Fruit fly (Drosophila melanogaster): Measurements from ENCODE around the gene Shawl.

Gene Shawl

DNA sequence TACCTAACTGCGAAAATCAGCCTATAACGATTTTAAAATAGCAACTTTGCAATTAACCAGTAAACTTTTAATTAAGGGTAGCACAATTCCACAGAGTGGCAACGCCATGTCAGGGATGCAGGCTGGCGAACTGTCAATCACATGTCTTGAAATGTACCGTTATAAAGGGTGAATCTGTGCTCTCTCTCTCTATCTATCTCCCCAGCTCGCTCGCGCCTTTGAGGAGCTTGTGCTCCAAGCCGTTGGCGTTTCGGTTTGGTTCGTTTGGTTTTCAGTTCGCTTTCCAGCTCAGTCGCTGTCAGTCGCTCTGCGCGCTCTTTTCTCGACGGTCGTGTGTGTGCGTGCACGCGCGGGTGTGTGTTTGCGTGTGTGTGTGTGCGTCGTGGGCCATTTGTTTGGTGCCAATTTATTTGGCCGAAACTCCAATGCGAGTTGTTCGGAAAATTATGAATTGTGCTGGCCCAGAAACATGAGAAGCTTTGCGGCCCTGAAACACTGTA, 22.3 kb upstream of the Shawl start, which contains the start of gene numb (continued):
- TF ChIP-seq rib (GFP tag; IDR thresholded peaks at IDR 0.05) = peak; percentile 70; the same call in 1 of the 2 replicates
- TF ChIP-seq cg (GFP tag; optimal IDR thresholded peaks at IDR 0.05) = peak; percentile 76
- peak; percentile 18 for TF ChIP-seq CG5180 (GFP tag; optimal IDR thresholded peaks at IDR 0.05)
- TF ChIP-seq crol (GFP tag; IDR thresholded peaks at IDR 0.05) = no peak
- TF ChIP-seq CG11695 (GFP tag; IDR thresholded peaks at IDR 0.05) = peak; percentile 27; the same call in 1 of the 3 replicates
- TF ChIP-seq Trl (optimal IDR thresholded peaks at IDR 0.05) = peak; percentile 59 to 83
- no peak for TF ChIP-seq Trl (GFP tag; optimal IDR thresholded peaks at IDR 0.05)
- TF ChIP-seq CG12769 (tag; optimal IDR thresholded peaks at IDR 0.05) = peak; percentile 36
- peak; percentile 56 for TF ChIP-seq abd-A (tag; optimal IDR thresholded peaks at IDR 0.05)
- peak; percentile 74 for TF ChIP-seq CG15514 (GFP tag; optimal IDR thresholded peaks at IDR 0.05)
- peak; percentile 43 for TF ChIP-seq pzg (GFP tag; optimal IDR thresholded peaks at IDR 0.05)
- no peak for TF ChIP-seq Poxn (GFP tag; IDR thresholded peaks at IDR 0.05)
- 0 out of 3 replicates have a peak, but pooled peaks have one; percentile 16 for TF ChIP-seq zen2 (GFP tag; IDR thresholded peaks at IDR 0.05; ENCODE audit: partially characterized antibody)
- TF ChIP-seq CG10462 (GFP tag; optimal IDR thresholded peaks at IDR 0.05) = peak; percentile 41
- TF ChIP-seq MTF-1 (GFP tag; optimal IDR thresholded peaks at IDR 0.05; ENCODE audit: borderline replicate concordance) = no peak
- peak; percentile 67; the same call in 1 of the 3 replicates for TF ChIP-seq Dbx (GFP tag; IDR thresholded peaks at IDR 0.05)
- TF ChIP-seq CG1792 (GFP tag; optimal IDR thresholded peaks at IDR 0.05) = no peak
- peak; percentile 11 for TF ChIP-seq Ets97D (GFP tag; optimal IDR thresholded peaks at IDR 0.05)
- peak; percentile 52 for TF ChIP-seq stwl (tag; optimal IDR thresholded peaks at IDR 0.05)
- 0 out of 2 replicates have a peak, but pooled peaks have one; percentile 21 for TF ChIP-seq tna (GFP tag; IDR thresholded peaks at IDR 0.05; ENCODE audit: partially characterized antibody)
- no peak for TF ChIP-seq Neu2 (GFP tag; optimal IDR thresholded peaks at IDR 0.05; ENCODE audit: borderline replicate concordance)
- TF ChIP-seq MBD-R2 (GFP tag; IDR thresholded peaks at IDR 0.05) = peak; percentile 17; the same call in 1 of the 2 replicates
- TF ChIP-seq en (GFP tag; optimal IDR thresholded peaks at IDR 0.05) = no peak
- peak; percentile 3 for TF ChIP-seq CG13624 (GFP tag; optimal IDR thresholded peaks at IDR 0.05)
- TF ChIP-seq Six4 (GFP tag; optimal IDR thresholded peaks at IDR 0.05) = no peak
- TF ChIP-seq CG11093 (GFP tag; IDR thresholded peaks at IDR 0.05) = 0 out of 3 replicates have a peak, but pooled peaks have one; percentile 24
- peak; percentile 59; the same call in 1 of the 3 replicates for TF ChIP-seq z (GFP tag; IDR thresholded peaks at IDR 0.05)
- 0 out of 3 replicates have a peak, but pooled peaks have one; percentile 27 for TF ChIP-seq Opbp (GFP tag; IDR thresholded peaks at IDR 0.05; ENCODE audit: partially characterized antibody)
- peak; percentile 16; the same call in 1 of the 2 replicates for TF ChIP-seq stc (GFP tag; IDR thresholded peaks at IDR 0.05)
- TF ChIP-seq Hr51 (GFP tag; optimal IDR thresholded peaks at IDR 0.05) = peak in 1 of 2 experiments; percentile 3
- no peak for TF ChIP-seq Hr78 (GFP tag; optimal IDR thresholded peaks at IDR 0.05)
- TF ChIP-seq wek (GFP tag; optimal IDR thresholded peaks at IDR 0.05) = peak; percentile 60
- TF ChIP-seq row (GFP tag; IDR thresholded peaks at IDR 0.05) = peak; percentile 43; the same call in 2 of the 3 replicates
- TF ChIP-seq sens (GFP tag) = peak; percentile 69
- TF ChIP-seq grau (tag; optimal IDR thresholded peaks at IDR 0.05) = peak; percentile 16
- TF ChIP-seq schlank (tag; optimal IDR thresholded peaks at IDR 0.05) = no peak
- peak; percentile 93 for TF ChIP-seq Deaf1 (tag; optimal IDR thresholded peaks at IDR 0.05)
- peak; percentile 34 for TF ChIP-seq Hey (tag; optimal IDR thresholded peaks at IDR 0.05)
- no peak for TF ChIP-seq fd102C (GFP tag; optimal IDR thresholded peaks at IDR 0.05)
- peak in 1 of 2 experiments; percentile 33 for TF ChIP-seq Dfd (GFP tag; optimal IDR thresholded peaks at IDR 0.05)
- 0 out of 3 replicates have a peak, but pooled peaks have one; percentile 12 for TF ChIP-seq ase (GFP tag; IDR thresholded peaks at IDR 0.05)
- TF ChIP-seq D19B (GFP tag; optimal IDR thresholded peaks at IDR 0.05) = no peak
- TF ChIP-seq CG11504 (tag; optimal IDR thresholded peaks at IDR 0.05) = peak; percentile 3
- no peak for TF ChIP-seq hb (GFP tag; IDR thresholded peaks at IDR 0.05; ENCODE audit: partially characterized antibody)
- no peak for TF ChIP-seq Gsc (GFP tag; IDR thresholded peaks at IDR 0.05)
- TF ChIP-seq HHEX (GFP tag; optimal IDR thresholded peaks at IDR 0.05) = peak; percentile 16
- peak; percentile 33 for TF ChIP-seq CG13894 (tag; optimal IDR thresholded peaks at IDR 0.05)
- TF ChIP-seq p53 (GFP tag; optimal IDR thresholded peaks at IDR 0.05) = no peak
